Worm (Caenorhabditis elegans) whole organism, L4 larva: ENCODE results near the gene Y54G11A.14.

Experiments used
- dmd-9 ChIP-seq: fragments of 200-800 bp; sonication (Bioruptor generic); IDR thresholded peaks from 2 replicates; pipeline ENCODE4 v1.3.6; 2022; ENCODE audit warnings: missing genetic modification reagents, missing genetic modification characterization, missing compliant biosample characterization
- lin-29 ChIP-seq: fragments of 200-800 bp; sonication (Bioruptor generic); IDR thresholded peaks from 2 replicates; pipeline ENCODE4 v1.3.6; 2022; ENCODE audit warnings: missing genetic modification reagents, missing genetic modification characterization, missing compliant biosample characterization
- spr-1 ChIP-seq: sonication (generic microtip); optimal IDR thresholded peaks from 2 replicates; lab custom pipeline; 2016; ENCODE audit warnings: mild to moderate bottlenecking, missing genetic modification characterization, missing compliant biosample characterization
- tag-97 ChIP-seq: fragments of 200-800 bp; sonication (Bioruptor generic); IDR thresholded peaks from 2 replicates; pipeline ENCODE4 v1.3.6; 2022; ENCODE audit warnings: missing genetic modification characterization, missing compliant biosample characterization

DNA sequence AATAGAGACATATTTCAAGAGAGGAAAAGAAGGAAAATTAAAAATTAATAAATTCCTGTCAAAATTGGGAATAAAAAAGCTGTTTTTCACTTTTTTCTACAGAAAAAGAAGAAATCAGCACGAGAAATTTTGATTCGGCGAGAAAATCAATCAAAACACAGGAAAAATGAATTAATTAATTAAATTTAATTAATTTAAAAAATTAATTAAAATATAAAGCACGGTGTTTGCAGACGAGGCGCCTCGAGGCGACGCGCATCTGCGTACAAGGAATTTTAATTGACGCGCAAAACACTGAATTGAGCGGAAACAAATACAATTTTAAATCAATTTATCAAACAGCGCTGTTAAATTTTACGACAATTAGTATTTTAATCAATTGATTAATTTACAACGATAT is 3.3 kb downstream of the Y54G11A.14 start:
- no peak for TF ChIP-seq spr-1
- no peak for TF ChIP-seq tag-97 (GFP tag; lab: Robert Waterston, UW)
- TF ChIP-seq lin-29 = no peak
- TF ChIP-seq dmd-9 = no peak
